Worm (Caenorhabditis elegans): ENCODE results near the gene ubl-1.

DNA sequence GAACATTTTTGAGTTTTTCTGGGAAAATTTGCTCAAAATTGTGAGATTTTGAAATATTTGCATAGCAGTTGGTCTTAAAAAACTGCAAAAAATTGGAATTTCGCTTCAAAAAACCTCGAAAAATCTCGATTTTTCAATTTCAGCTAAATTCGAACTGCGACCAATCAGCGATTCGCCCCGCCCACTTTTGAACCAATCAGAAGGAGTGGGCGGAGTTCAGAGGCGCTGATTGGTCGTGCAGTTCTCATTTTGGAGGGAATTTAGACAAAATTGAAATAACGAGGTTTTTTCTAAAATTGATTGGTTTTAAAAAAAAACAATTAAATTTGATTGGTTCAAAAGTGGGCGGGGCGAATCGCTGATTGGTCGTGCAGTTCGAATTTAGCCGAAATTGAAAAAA, 34.6 kb upstream of the ubl-1 start:
- TF ChIP-seq ama-1 (optimal IDR thresholded peaks at IDR 0.05) (no peak), nhr-42 (GFP tag; IDR thresholded peaks at IDR 0.05) (no peak), fkh-10 (GFP tag; optimal IDR thresholded peaks at IDR 0.05) (no peak), nhr-6 (tag; optimal IDR thresholded peaks at IDR 0.05) (no peak), zag-1 (tag; optimal IDR thresholded peaks at IDR 0.05) (no peak)

Measured in whole organism, L4 larva.